Worm (Caenorhabditis elegans): Measurements from ENCODE around the gene sqt-2.

- TF ChIP-seq pbrm-1 (GFP tag; IDR thresholded peaks at IDR 0.05) (no peak), lin-40 (tag; optimal IDR thresholded peaks at IDR 0.05) (no peak), nhr-90 (tag; optimal IDR thresholded peaks at IDR 0.05) (no peak), B0261.1 (tag; optimal IDR thresholded peaks at IDR 0.05) (no peak), attf-6 (GFP tag; IDR thresholded peaks at IDR 0.05) (no peak)
Observed at ce11 chrII:31521-31920, 8.4 kb downstream of the sqt-2 start, which contains the start of the genes F23F1.5 and fbxc-54.

All from whole organism, young adult.